Worm (Caenorhabditis elegans): ENCODE results near the gene asps-1.

- TF ChIP-seq ZK546.5 (tag; optimal IDR thresholded peaks at IDR 0.05) (no peak), lin-11 (tag; optimal IDR thresholded peaks at IDR 0.05) (no peak), ztf-4 (tag; optimal IDR thresholded peaks at IDR 0.05) (no peak), lsy-2 (tag; optimal IDR thresholded peaks at IDR 0.05) (no peak), elt-3 (tag; optimal IDR thresholded peaks at IDR 0.05) (no peak), mdl-1 (tag; optimal IDR thresholded peaks at IDR 0.05) (no peak), nhr-237 (tag; optimal IDR thresholded peaks at IDR 0.05) (no peak), sma-9 (GFP tag; optimal IDR thresholded peaks at IDR 0.05) (no peak), sma-9 (tag; optimal IDR thresholded peaks at IDR 0.05) (no peak), elt-1 (tag; optimal IDR thresholded peaks at IDR 0.05) (no peak), nhr-23 (tag; optimal IDR thresholded peaks at IDR 0.05) (no peak)
These were observed 22.0 kb upstream of the asps-1 start, which contains the start of gene K07C5.2 for ce11 chrV:10339200-10339599.
